Worm (Caenorhabditis elegans) whole organism, late embryonic: ENCODE results near the gene hrg-9.

Experiments used
- F13H6.1 ChIP-seq: sonication (generic microtip); optimal IDR thresholded peaks from 2 replicates; lab custom pipeline; 2016; ENCODE audit warnings: missing genetic modification characterization, missing compliant biosample characterization
- K09A11.1 ChIP-seq: sonication (generic microtip); optimal IDR thresholded peaks from 2 replicates; lab custom pipeline; 2017; ENCODE audit warnings: antibody characterized with exemption, mild to moderate bottlenecking, missing genetic modification characterization, missing compliant biosample characterization; ENCODE audit not compliant: insufficient read depth
- ama-1 ChIP-seq: fragments of 150-350 bp; optimal IDR thresholded peaks from 2 replicates; lab custom pipeline; 2014
- ceh-18 ChIP-seq: sonication (generic microtip); optimal IDR thresholded peaks from 2 replicates; lab custom pipeline; 2016; ENCODE audit warnings: missing genetic modification characterization, missing compliant biosample characterization
- ceh-2 ChIP-seq: sonication (generic microtip); optimal IDR thresholded peaks from 2 replicates; lab custom pipeline; 2016; ENCODE audit warnings: missing genotype, missing genetic modification characterization, missing compliant biosample characterization
- ceh-30 ChIP-seq: fragments of 150-350 bp; optimal IDR thresholded peaks from 2 replicates; lab custom pipeline; 2014; ENCODE audit warnings: missing biosample characterization, missing genetic modification characterization
- ceh-31 ChIP-seq: sonication (generic microtip); optimal IDR thresholded peaks from 2 replicates; lab custom pipeline; 2016; ENCODE audit warnings: missing genetic modification characterization, missing compliant biosample characterization
- ceh-34 ChIP-seq: sonication (generic microtip); optimal IDR thresholded peaks from 2 replicates; lab custom pipeline; 2016; ENCODE audit warnings: mild to moderate bottlenecking, missing genetic modification characterization, missing compliant biosample characterization
- ceh-48 ChIP-seq: sonication (generic microtip); optimal IDR thresholded peaks from 2 replicates; lab custom pipeline; 2016; ENCODE audit warnings: missing genetic modification characterization, inconsistent platforms, missing compliant biosample characterization
- dmd-4 ChIP-seq: sonication (generic microtip); optimal IDR thresholded peaks from 2 replicates; lab custom pipeline; 2016; ENCODE audit warnings: borderline replicate concordance, missing genetic modification characterization, missing compliant biosample characterization
- elt-2 ChIP-seq: sonication (generic microtip); optimal IDR thresholded peaks from 2 replicates; lab custom pipeline; 2016; ENCODE audit warnings: missing genetic modification reagents, missing genetic modification characterization, missing compliant biosample characterization
- ets-4 ChIP-seq: sonication (generic microtip); optimal IDR thresholded peaks from 2 replicates; lab custom pipeline; 2016; ENCODE audit warnings: missing genetic modification characterization, missing compliant biosample characterization
- eyg-1 ChIP-seq: sonication (generic microtip); optimal IDR thresholded peaks from 2 replicates; lab custom pipeline; 2016; ENCODE audit warnings: missing genotype, missing genetic modification characterization, missing compliant biosample characterization
- fax-1 ChIP-seq: sonication (generic microtip); optimal IDR thresholded peaks from 2 replicates; lab custom pipeline; 2016; ENCODE audit warnings: missing genotype, missing genetic modification characterization, missing compliant biosample characterization
- fkh-6 ChIP-seq: sonication (generic microtip); optimal IDR thresholded peaks from 2 replicates; lab custom pipeline; 2016; ENCODE audit warnings: missing genetic modification characterization, missing compliant biosample characterization
- hlh-30 ChIP-seq: sonication (generic microtip); optimal IDR thresholded peaks from 2 replicates; lab custom pipeline; 2017; ENCODE audit warnings: antibody characterized with exemption, missing genetic modification characterization, missing compliant biosample characterization; ENCODE audit not compliant: insufficient read depth
- lim-6 ChIP-seq: sonication (generic microtip); optimal IDR thresholded peaks from 2 replicates; lab custom pipeline; 2016; ENCODE audit warnings: missing genetic modification characterization, missing compliant biosample characterization
- nfya-1 ChIP-seq: sonication (generic microtip); optimal IDR thresholded peaks from 2 replicates; lab custom pipeline; 2017; ENCODE audit warnings: missing genetic modification characterization, mild to moderate bottlenecking, missing compliant biosample characterization, antibody characterized with exemption, moderate library complexity
- nhr-11 ChIP-seq: fragments of 150-350 bp; optimal IDR thresholded peaks from 2 replicates; lab custom pipeline; 2014; ENCODE audit warnings: missing biosample characterization, missing genetic modification characterization
- npax-4 ChIP-seq: sonication (generic microtip); optimal IDR thresholded peaks from 2 replicates; lab custom pipeline; 2016; ENCODE audit warnings: missing genetic modification characterization, missing compliant biosample characterization
- pha-2 ChIP-seq: sonication (generic microtip); optimal IDR thresholded peaks from 2 replicates; lab custom pipeline; 2017; ENCODE audit warnings: mild to moderate bottlenecking, missing genetic modification characterization, missing compliant biosample characterization
- pha-4 ChIP-seq: fragments of 150-350 bp; optimal IDR thresholded peaks from 2 replicates; lab custom pipeline; 2018; ENCODE audit warnings: missing biosample characterization, missing genetic modification reagents, missing genetic modification characterization
- pqm-1 ChIP-seq: sonication (generic microtip); optimal IDR thresholded peaks from 2 replicates; lab custom pipeline; 2016; ENCODE audit warnings: missing genetic modification characterization, missing compliant biosample characterization
- ref-2 ChIP-seq: sonication (generic microtip); optimal IDR thresholded peaks from 2 replicates; lab custom pipeline; 2016; ENCODE audit warnings: missing genetic modification characterization, missing compliant biosample characterization
- rnt-1 ChIP-seq: sonication (generic microtip); optimal IDR thresholded peaks from 2 replicates; lab custom pipeline; 2016; ENCODE audit warnings: missing genetic modification characterization, missing compliant biosample characterization
- sox-2 ChIP-seq: fragments of 200-800 bp; sonication (Bioruptor generic); IDR thresholded peaks from 2 replicates; pipeline ENCODE4 v1.3.6; 2022; ENCODE audit warnings: missing genetic modification reagents, missing genetic modification characterization, missing compliant biosample characterization
- syd-9 ChIP-seq: sonication (generic microtip); optimal IDR thresholded peaks from 2 replicates; lab custom pipeline; 2016; ENCODE audit warnings: mild to moderate bottlenecking, missing genetic modification characterization, moderate library complexity, missing compliant biosample characterization
- tbx-2 ChIP-seq: sonication (generic microtip); optimal IDR thresholded peaks from 2 replicates; lab custom pipeline; 2016; ENCODE audit warnings: missing genetic modification characterization, missing compliant biosample characterization
- tbx-7 ChIP-seq: sonication (generic microtip); optimal IDR thresholded peaks from 2 replicates; lab custom pipeline; 2016; ENCODE audit warnings: missing genotype, missing genetic modification characterization, missing compliant biosample characterization
- unc-42 ChIP-seq: sonication (generic microtip); optimal IDR thresholded peaks from 2 replicates; lab custom pipeline; 2016; ENCODE audit warnings: missing genotype, missing genetic modification characterization, missing compliant biosample characterization
- ztf-16 ChIP-seq: sonication (generic microtip); optimal IDR thresholded peaks from 2 replicates; lab custom pipeline; 2017; ENCODE audit warnings: missing genetic modification characterization, missing compliant biosample characterization

hrg-9 gene

DNA sequence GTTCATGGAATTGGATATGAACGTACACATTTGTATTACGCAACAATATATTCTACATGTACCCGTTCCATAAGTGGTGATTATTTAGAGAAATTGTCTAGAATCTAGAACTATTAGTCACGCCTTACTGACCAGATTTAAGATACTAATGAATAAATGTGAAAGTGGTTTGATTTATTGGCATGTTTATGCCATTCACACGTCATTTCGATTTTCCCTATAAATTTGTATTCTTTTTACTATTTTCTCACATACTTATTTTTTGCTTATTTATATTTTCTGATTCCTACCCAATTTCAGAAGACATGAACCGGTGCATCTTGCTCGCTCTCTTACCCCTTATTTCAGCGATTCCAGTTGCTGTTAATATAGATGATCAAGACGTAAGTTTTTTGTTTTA, 25.1 kb upstream of the hrg-9 start, which contains the start of gene F15B9.8:
TSS of gene F15B9.8 (plus strand) at position 301 of the 400 bp plus-strand sequence.
- no peak for TF ChIP-seq fax-1
- no peak for TF ChIP-seq tbx-7 (tag; lab: Kevin White, UChicago)
- no peak for TF ChIP-seq dmd-4 (tag; lab: Kevin White, UChicago)

DNA sequence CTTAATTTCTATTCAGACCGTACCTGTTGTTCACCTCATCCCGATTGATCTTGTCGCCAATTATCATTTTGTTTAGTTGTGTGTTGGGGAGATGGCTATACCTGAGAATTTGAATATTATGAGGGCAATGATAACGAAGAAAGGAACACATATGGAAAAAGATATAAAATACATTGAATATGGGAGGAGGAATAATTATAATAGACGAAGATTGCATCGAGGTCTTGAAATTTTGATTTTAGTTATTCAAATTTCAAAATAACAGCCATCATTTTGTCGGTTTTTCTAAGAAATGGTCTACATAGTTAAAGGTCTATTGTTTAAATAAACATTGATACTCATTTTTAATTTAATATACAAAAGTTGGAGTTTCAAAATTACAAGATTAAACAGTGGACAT, 23.9 kb upstream of the hrg-9 start, which contains the start of gene shw-3:
TSS of gene shw-3 (minus strand) at position 101 of the 400 bp plus-strand sequence.
- TF ChIP-seq nfya-1 (tag; lab: Kevin White, UChicago) (no peak), nhr-11 (tag; lab: Kevin White, UChicago) (no peak), fkh-6 (no peak), K09A11.1 (tag; lab: Kevin White, UChicago) (no peak)
- TF ChIP-seq, all 69 proteins: peak for 0

DNA sequence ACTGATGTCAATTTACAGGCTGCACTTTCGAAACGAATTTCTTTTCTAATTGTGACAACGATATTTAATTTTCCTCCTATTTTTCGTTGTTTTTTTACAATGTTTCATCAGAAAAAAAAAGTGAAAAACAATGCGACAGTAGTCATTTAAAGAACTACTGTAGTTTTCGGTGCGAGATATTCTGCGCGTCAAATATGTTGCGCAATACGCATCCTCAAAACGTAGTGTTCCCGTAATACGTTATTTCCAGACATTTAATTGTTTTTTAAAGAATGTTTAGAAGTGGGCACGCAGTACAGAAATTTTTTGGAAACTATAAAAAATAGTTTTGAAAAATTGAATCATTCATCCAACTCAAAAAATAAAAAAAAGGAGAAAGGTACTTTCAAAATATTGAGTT, 10.9 kb upstream of the hrg-9 start:
- TF ChIP-seq ceh-48 (no peak), dmd-4 (tag; lab: Kevin White, UChicago) (no peak), ztf-16 (tag; lab: Kevin White, UChicago) (no peak), nhr-11 (tag; lab: Kevin White, UChicago) (no peak), hlh-30 (no peak), ama-1 (no peak), ets-4 (no peak), pqm-1 (no peak), ceh-18 (tag; lab: Kevin White, UChicago) (no peak), eyg-1 (tag; lab: Kevin White, UChicago) (no peak), ceh-2 (tag; lab: Kevin White, UChicago) (no peak)

DNA sequence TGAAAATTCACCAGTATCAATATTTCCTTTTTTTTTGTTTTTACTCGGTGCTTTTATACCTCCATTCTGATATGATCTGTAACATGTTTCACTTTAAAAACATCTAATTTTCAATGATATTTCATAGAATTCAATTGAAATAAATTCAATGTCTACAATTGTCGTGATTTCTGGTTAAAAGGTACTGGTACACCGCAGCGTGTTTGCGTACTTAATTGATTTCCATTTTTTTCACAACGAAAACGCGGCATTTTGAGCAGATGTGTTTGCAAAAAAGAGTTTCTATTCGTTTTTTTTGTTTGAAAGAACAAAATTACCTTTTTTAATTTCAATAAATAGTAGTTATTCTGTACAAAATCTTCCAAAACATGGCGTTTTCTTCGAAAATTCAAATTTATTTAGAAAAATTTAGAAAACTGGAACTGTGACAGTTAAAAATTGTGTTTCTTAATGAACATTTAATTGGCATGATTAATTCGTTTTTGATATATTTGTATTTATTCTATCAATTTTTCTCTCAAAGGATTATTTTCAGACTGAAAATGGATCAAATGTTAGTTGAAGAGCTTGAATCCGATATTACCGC, 7.5 kb upstream of the hrg-9 start, which contains the start of gene pnn-1:
TSS of gene pnn-1 (plus strand) at position 536 of the 586 bp plus-strand sequence.
- no peak for TF ChIP-seq rnt-1 (tag; lab: Kevin White, UChicago)
- peak; percentile 29 for TF ChIP-seq unc-42 (tag; lab: Kevin White, UChicago)
- peak; percentile 68 for TF ChIP-seq ceh-48

DNA sequence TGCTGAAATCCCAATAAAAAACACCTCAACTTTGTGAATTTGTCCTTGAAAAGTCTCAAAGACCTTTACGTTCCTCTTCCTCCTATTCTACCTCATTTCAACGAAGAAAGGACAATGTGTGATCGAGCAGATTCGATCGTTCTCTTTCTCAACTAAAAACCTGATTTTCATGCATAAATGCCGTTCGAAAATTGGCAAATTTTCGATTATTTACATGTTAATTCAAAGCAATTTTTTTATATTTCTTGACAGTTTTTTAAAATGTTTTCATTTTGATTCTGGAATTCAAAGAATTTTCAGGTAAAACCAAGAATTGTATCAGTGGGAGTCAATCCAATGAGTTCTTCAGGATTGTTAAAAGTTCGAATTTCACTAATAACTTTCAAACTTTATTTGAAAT, 5.4 kb upstream of the hrg-9 start, which contains the start of gene lin-46:
TSS of gene lin-46 (plus strand) at position 301 of the 400 bp plus-strand sequence.
- no peak for TF ChIP-seq npax-4 (tag; lab: Kevin White, UChicago)
- no peak for TF ChIP-seq fax-1
- TF ChIP-seq tbx-2 (tag; lab: Kevin White, UChicago), result no peak
- no peak for TF ChIP-seq syd-9
- no peak for TF ChIP-seq ceh-18 (tag; lab: Kevin White, UChicago)
- no peak for TF ChIP-seq fkh-6
- TF ChIP-seq ceh-30, result no peak
- TF ChIP-seq pha-4 (tag; lab: Kevin White, UChicago), result no peak
- TF ChIP-seq pqm-1, result no peak
- TF ChIP-seq sox-2 (GFP tag; lab: Robert Waterston, UW), result no peak
- no peak for TF ChIP-seq rnt-1 (tag; lab: Kevin White, UChicago)
- TF ChIP-seq tbx-7 (tag; lab: Kevin White, UChicago), result no peak
- TF ChIP-seq ceh-2 (tag; lab: Kevin White, UChicago), result no peak
- no peak for TF ChIP-seq nfya-1 (tag; lab: Kevin White, UChicago)
- TF ChIP-seq lim-6 (tag; lab: Kevin White, UChicago), result no peak
- TF ChIP-seq eyg-1 (tag; lab: Kevin White, UChicago), result no peak
- no peak for TF ChIP-seq pha-2
- TF ChIP-seq F13H6.1 (tag; lab: Kevin White, UChicago), result no peak

DNA sequence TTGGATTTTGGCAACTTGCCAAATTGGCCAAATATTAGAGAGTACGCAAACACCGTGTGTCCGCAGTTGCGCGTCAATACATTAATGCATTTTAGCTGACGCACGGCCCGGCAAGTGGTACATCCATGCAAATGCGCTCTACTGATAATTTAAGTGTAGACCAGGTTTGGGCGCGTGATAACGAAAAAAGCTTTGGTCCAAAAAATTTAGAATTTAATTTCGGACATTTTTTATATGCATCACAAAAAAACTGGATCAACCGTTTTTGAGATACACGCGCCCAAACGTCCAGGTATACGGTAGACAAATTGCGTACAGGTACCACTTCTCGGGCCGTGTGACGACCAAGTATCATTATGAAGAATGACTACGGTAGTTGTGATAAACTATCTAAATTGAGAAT, 4.8 kb upstream of the hrg-9 start, which contains the start of gene R186.8:
TSS of gene R186.8 (minus strand) at position 58 of the 403 bp plus-strand sequence.
- TF ChIP-seq ceh-31 (peak; percentile 19), ceh-18 (tag; lab: Kevin White, UChicago) (peak; percentile 24), unc-42 (tag; lab: Kevin White, UChicago) (peak; percentile 92), elt-2 (peak; percentile 41), nfya-1 (tag; lab: Kevin White, UChicago) (peak; percentile 10), tbx-2 (tag; lab: Kevin White, UChicago) (peak; percentile 13), ceh-34 (tag; lab: Kevin White, UChicago) (peak; percentile 0), ref-2 (tag; lab: Kevin White, UChicago) (peak; percentile 45)
